Worm (Caenorhabditis elegans) whole organism, L2 larva: ENCODE data around the gene fbxa-75.
"Not testable (repeated sequence)": the region's sequence is repeated elsewhere in the genome, so short reads cannot be mapped to it uniquely, and the experiment has no call there.

Experiments
- C34F6.9 ChIP-seq: fragments of 150-350 bp; optimal IDR thresholded peaks from 2 replicates; lab custom pipeline; 2014; ENCODE audit warnings: missing biosample characterization, missing genetic modification characterization
- F13H6.1 ChIP-seq: sonication (generic microtip); optimal IDR thresholded peaks from 2 replicates; lab custom pipeline; 2016; ENCODE audit warnings: missing genetic modification characterization, missing compliant biosample characterization
- R02D3.7 ChIP-seq: fragments of 150-350 bp; optimal IDR thresholded peaks from 2 replicates; lab custom pipeline; 2014; ENCODE audit warnings: missing biosample characterization, missing genetic modification characterization
- Y55F3AM.14 ChIP-seq: fragments of 200-800 bp; sonication (Bioruptor generic); optimal IDR thresholded peaks from 2 replicates; lab custom pipeline; 2018; ENCODE audit warnings: mild to moderate bottlenecking, missing genetic modification characterization, missing compliant biosample characterization
- ZK546.5 ChIP-seq: sonication (generic microtip); optimal IDR thresholded peaks from 2 replicates; lab custom pipeline; 2017; ENCODE audit warnings: missing biosample characterization, missing genetic modification characterization
- alr-1 ChIP-seq: fragments of 150-350 bp; optimal IDR thresholded peaks from 2 replicates; lab custom pipeline; 2014; ENCODE audit warnings: missing biosample characterization, missing genetic modification characterization
- aly-2 ChIP-seq: fragments of 150-350 bp; optimal IDR thresholded peaks from 2 replicates; lab custom pipeline; 2014; ENCODE audit warnings: missing biosample characterization, missing genetic modification characterization
- ceh-16 ChIP-seq: fragments of 150-350 bp; optimal IDR thresholded peaks from 2 replicates; lab custom pipeline; 2014; ENCODE audit warnings: missing biosample characterization, missing genetic modification characterization
- crh-2 ChIP-seq: sonication (generic microtip); optimal IDR thresholded peaks from 2 replicates; lab custom pipeline; 2017; ENCODE audit warnings: missing biosample characterization, missing genetic modification characterization
- elt-1 ChIP-seq: fragments of 150-350 bp; optimal IDR thresholded peaks from 2 replicates; lab custom pipeline; 2014; ENCODE audit warnings: missing biosample characterization, missing genetic modification characterization
- fos-1 ChIP-seq: fragments of 150-350 bp; optimal IDR thresholded peaks from 2 replicates; lab custom pipeline; 2014; ENCODE audit warnings: missing biosample characterization, missing genetic modification characterization
- lin-13 ChIP-seq: fragments of 150-350 bp; optimal IDR thresholded peaks from 2 replicates; lab custom pipeline; 2014; ENCODE audit warnings: missing biosample characterization, missing genetic modification reagents, missing genetic modification characterization
- lin-39 ChIP-seq: fragments of 150-350 bp; optimal IDR thresholded peaks from 2 replicates; lab custom pipeline; 2014; ENCODE audit warnings: missing biosample characterization, missing genetic modification reagents, missing genetic modification characterization
- mab-5 ChIP-seq: fragments of 150-350 bp; optimal IDR thresholded peaks from 2 replicates; lab custom pipeline; 2014; ENCODE audit warnings: missing biosample characterization, missing genetic modification characterization
- mbf-1 ChIP-seq: sonication (generic microtip); optimal IDR thresholded peaks from 2 replicates; lab custom pipeline; 2017; ENCODE audit warnings: missing biosample characterization, missing genetic modification characterization
- mdl-1 ChIP-seq, 2 experiments: fragments of 150-350 bp in 1 of 2; sonication (generic microtip) in 1 of 2; optimal IDR thresholded peaks; 2 replicates each; lab custom pipeline; 2017; ENCODE audit warnings: missing biosample characterization in 2 of 2, missing genetic modification characterization in 2 of 2
- nhr-11 ChIP-seq: fragments of 150-350 bp; optimal IDR thresholded peaks from 2 replicates; lab custom pipeline; 2014; ENCODE audit warnings: missing biosample characterization, missing genetic modification characterization
- nhr-23 ChIP-seq: fragments of 150-350 bp; optimal IDR thresholded peaks from 2 replicates; lab custom pipeline; 2014; ENCODE audit warnings: missing biosample characterization, missing genetic modification reagents, missing genetic modification characterization
- nhr-25 ChIP-seq: fragments of 150-350 bp; sonication (generic microtip); optimal IDR thresholded peaks from 3 replicates; lab custom pipeline; 2014; ENCODE audit warnings: missing biosample characterization, missing genetic modification characterization
- nhr-6 ChIP-seq: fragments of 150-350 bp; optimal IDR thresholded peaks from 2 replicates; lab custom pipeline; 2014; ENCODE audit warnings: missing biosample characterization, missing genetic modification characterization
- nhr-77 ChIP-seq: fragments of 150-350 bp; optimal IDR thresholded peaks from 2 replicates; lab custom pipeline; 2014; ENCODE audit warnings: missing biosample characterization, missing genetic modification characterization
- peb-1 ChIP-seq: fragments of 150-350 bp; optimal IDR thresholded peaks from 2 replicates; lab custom pipeline; 2014; ENCODE audit warnings: missing biosample characterization, missing genetic modification characterization
- sem-4 ChIP-seq: fragments of 150-350 bp; optimal IDR thresholded peaks from 2 replicates; lab custom pipeline; 2014; ENCODE audit warnings: missing biosample characterization, missing genetic modification reagents, missing genetic modification characterization
- skn-1 ChIP-seq: sonication (generic microtip); optimal IDR thresholded peaks from 2 replicates; lab custom pipeline; 2017; ENCODE audit warnings: missing biosample characterization, missing genetic modification characterization
- unc-39 ChIP-seq: fragments of 150-350 bp; optimal IDR thresholded peaks from 2 replicates; lab custom pipeline; 2014; ENCODE audit warnings: missing biosample characterization, missing genetic modification characterization
- unc-62 ChIP-seq: fragments of 150-350 bp; optimal IDR thresholded peaks from 2 replicates; lab custom pipeline; 2014; ENCODE audit warnings: missing biosample characterization, missing genetic modification reagents, missing genetic modification characterization

fbxa-75 gene

ce11 chrIII:1303414-1303813 lies at the start of gene fbxa-75:
fbxa-75 (plus strand) TSS chrIII:1303714.
- TF ChIP-seq unc-62 = no peak
- TF ChIP-seq ceh-16 (tag; lab: Kevin White, UChicago) = no peak

DNA sequence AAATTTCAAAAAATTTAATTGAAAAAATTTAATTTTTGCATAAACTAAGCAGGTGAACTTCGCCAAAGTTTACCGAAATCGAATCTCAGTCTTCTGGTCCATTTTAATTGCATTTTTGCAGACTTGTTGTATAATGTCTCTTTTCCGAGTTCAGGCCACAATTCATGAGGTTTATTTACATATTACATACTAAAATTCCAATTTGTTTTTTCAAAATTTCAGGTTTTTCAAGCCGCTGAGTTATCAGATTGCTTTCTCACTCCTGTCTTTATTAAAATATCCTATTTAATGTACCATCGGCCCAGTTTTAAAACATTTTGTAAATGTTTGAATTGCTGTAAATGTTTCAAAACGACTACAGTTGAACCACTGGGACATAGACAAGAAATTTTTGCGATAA lies 47.0 kb upstream of the fbxa-75 start, which contains the start of gene fbxa-208:
Gene fbxa-208, plus strand, starts transcription at position 301 of the 400 bp plus-strand sequence.
- TF ChIP-seq ceh-16, R02D3.7, nhr-23 (tag; lab: Kevin White, UChicago): not testable (repeated sequence)

DNA sequence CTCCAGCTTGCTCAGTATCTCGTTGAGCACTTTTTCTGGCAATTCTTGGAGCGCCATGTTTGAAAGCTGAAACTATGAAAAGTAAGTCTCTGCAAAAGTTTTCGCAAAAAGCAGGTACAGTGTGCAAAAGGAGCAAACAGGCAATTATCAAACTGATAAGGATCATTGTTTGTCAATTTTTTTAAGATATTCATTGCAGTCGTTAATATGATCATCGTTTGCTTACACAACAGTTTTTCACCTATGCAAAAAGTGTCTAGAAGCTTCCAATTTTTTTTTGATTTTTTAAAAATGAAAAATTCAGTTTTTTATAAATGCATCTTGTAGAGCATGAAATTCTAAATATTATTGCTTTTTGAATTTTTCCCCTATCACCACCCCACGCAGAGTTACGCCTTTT lies 45.2 kb upstream of the fbxa-75 start, which contains the start of gene fbxa-78:
Gene fbxa-78, minus strand, starts transcription at position 101 of the 400 bp plus-strand sequence.
- not testable (repeated sequence) for TF ChIP-seq unc-39 (tag; lab: Kevin White, UChicago); mbf-1; unc-62

ce11 chrIII:1263692-1264091 lies 39.8 kb upstream of the fbxa-75 start, which contains the start of gene srz-9:
srz-9 (plus strand) TSS chrIII:1263992.
- TF ChIP-seq Y55F3AM.14 (GFP tag; lab: Kevin White, UChicago); elt-1 (tag; lab: Kevin White, UChicago); lin-39 (tag; lab: Kevin White, UChicago): not testable (repeated sequence)

DNA sequence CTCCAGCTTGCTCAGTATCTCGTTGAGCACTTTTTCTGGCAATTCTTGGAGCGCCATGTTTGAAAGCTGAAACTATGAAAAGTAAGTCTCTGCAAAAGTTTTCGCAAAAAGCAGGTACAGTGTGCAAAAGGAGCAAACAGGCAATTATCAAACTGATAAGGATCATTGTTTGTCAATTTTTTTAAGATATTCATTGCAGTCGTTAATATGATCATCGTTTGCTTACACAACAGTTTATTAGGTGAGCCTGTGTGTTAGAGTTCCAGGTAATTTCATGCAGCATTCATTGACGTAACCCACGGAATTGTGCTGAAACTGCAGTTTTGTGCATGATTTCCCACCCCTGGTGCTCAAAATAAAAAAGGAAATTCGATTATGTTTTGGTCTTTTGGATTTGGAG lies 36.7 kb upstream of the fbxa-75 start, which contains the start of gene fbxa-151:
Gene fbxa-151, minus strand, starts transcription at position 101 of the 400 bp plus-strand sequence.
- TF ChIP-seq lin-39, nhr-77, nhr-11 (tag; lab: Kevin White, UChicago): not testable (repeated sequence)

DNA sequence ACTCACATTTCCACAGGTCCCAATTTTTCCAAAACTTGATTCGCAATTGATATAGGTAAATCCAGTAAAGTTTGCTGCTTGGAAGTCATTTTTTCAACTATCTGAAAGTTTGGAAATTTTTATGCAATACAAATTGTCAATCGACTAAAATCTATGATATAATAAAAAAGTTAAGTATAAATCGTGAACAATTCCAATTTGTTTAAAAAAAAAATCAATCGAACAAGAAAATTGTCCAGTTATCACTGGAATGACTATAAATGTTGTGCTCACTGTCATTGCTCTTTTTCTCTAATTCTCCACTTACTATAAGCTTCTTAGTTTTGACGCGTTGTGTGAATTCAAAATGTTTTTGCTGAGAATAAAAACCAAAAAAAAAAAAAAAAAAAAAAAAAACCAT lies 34.4 kb upstream of the fbxa-75 start, which contains the start of gene fbxa-32:
Gene fbxa-32, minus strand, starts transcription at position 101 of the 400 bp plus-strand sequence.
- no peak for TF ChIP-seq lin-13
- TF ChIP-seq unc-39 (tag; lab: Kevin White, UChicago) = no peak
- no peak for TF ChIP-seq nhr-25 (tag; lab: Kevin White, UChicago)
- TF ChIP-seq skn-1 (tag; lab: Kevin White, UChicago) = no peak
- TF ChIP-seq sem-4 (tag; lab: Kevin White, UChicago) = no peak
- TF ChIP-seq fos-1 = no peak
- no peak for TF ChIP-seq mdl-1 (tag; optimal IDR thresholded peaks at IDR 0.05; lab: Kevin White, UChicago)
- TF ChIP-seq R02D3.7 (tag; lab: Kevin White, UChicago) = no peak
- TF ChIP-seq nhr-6 (tag; lab: Kevin White, UChicago) = no peak
- TF ChIP-seq ZK546.5 (tag; lab: Kevin White, UChicago) = no peak
- no peak for TF ChIP-seq alr-1 (tag; lab: Kevin White, UChicago)
- no peak for TF ChIP-seq C34F6.9
- TF ChIP-seq crh-2 (tag; lab: Kevin White, UChicago) = no peak

DNA sequence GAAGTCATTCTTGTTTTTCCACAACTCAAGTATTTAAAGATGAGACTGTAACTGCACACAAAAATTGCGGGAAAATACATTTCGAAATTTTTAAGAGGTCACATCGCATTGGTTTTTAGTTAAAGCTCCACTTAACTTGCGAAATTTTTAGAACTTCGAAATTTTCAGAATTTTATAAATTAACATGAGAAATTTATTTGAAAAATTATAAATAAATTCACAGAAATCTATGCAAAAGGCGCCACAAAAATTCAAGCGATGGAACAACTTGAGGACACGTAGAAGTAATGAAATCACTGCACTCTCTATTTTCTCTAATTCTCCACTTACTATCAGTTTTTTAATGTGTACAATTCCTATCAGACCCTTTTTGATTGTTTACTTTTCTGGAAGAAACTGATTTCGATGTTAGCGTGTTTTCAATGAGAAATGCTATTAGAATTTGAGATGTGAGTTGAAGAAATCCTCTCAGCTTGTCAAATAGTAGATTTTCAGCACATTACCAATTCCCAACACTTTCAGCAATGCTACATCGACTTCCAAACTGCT lies 32.1 kb upstream of the fbxa-75 start, which contains the start of gene fbxa-31:
Gene fbxa-31, minus strand, starts transcription at position 51 of the 549 bp plus-strand sequence.
- peak; percentile 75 for TF ChIP-seq fos-1
- TF ChIP-seq mab-5 (tag; lab: Kevin White, UChicago) = no peak
- no peak for TF ChIP-seq F13H6.1
- TF ChIP-seq crh-2 (tag; lab: Kevin White, UChicago) = peak; percentile 5

ce11 chrIII:1273655-1274328 lies 29.7 kb upstream of the fbxa-75 start, which contains the start of gene fbxa-29:
fbxa-29 (minus strand) TSS chrIII:1273705.
- peak; percentile 23 for TF ChIP-seq fos-1
- no peak for TF ChIP-seq peb-1
- TF ChIP-seq aly-2 (tag; lab: Kevin White, UChicago) = no peak
- TF ChIP-seq mbf-1 = no peak
- TF ChIP-seq skn-1 (tag; lab: Kevin White, UChicago) = no peak
